Worm (Caenorhabditis elegans): ENCODE data around the gene F39F10.4.
A peak's percentile ranks its signal among the peaks of the same experiment; 100 is the strongest.
"Not testable (repeated sequence)": the region's sequence is repeated elsewhere in the genome, so short reads cannot be mapped to it uniquely, and the experiment has no call there.

The F39F10.4 gene

DNA sequence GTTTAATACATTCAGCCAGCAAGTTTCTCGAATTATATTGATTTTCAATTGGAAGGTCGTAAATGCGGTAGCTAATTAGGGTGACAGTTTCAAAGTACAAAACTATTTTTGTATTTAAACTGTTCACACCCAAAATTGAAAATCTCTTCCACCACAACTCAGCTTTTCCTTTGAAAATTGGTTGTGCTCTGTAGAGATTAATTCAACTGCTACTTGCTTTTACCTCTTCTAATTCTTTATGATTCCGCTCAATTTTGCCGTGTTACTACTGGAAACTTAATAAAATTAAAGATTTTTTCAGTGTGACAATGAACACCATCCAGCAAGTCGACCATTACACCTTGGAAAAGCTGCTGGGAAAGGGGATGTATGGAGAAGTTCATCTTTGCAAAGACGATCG is 11.8 kb downstream of the F39F10.4 start, which contains the start of gene F39F10.3 (continued):
- TF ChIP-seq nhr-120 (GFP tag; IDR thresholded peaks at IDR 0.05) (no peak), zim-3 (tag; optimal IDR thresholded peaks at IDR 0.05) (no peak), egl-18 (GFP tag; IDR thresholded peaks at IDR 0.05) (no peak)

DNA sequence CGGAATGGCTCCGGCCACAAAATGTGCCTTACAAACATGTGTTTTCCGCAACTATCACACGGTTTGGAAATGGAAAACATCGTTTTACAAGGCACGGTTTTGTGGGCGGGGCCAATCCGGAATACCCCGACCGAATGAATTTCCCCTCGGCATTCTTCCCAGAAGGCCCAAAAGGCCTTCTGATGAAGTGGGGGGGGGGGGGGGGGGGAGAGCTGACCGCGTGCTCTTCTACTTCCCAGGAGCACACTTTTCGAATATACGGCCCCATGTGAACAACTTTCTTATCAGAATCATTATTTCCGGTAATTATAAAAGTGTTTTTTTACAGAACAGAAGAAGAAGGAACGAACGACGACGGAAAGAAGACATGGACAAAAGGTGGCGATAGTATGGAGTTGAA is 19.4 kb downstream of the F39F10.4 start:
- 0 out of 2 replicates have a peak, but pooled peaks have one; percentile 70 for TF ChIP-seq aptf-2 (GFP tag; conservative IDR thresholded peaks at IDR 0.05)
- TF ChIP-seq zfh-2 (GFP tag; conservative IDR thresholded peaks at IDR 0.05): 0 out of 2 replicates have a peak, but pooled peaks have one; percentile 11
- TF ChIP-seq lir-1 (GFP tag; conservative IDR thresholded peaks at IDR 0.05): no peak
- TF ChIP-seq egrh-3 (GFP tag; IDR thresholded peaks at IDR 0.05): peak; percentile 64; the same call in 1 of the 2 replicates

DNA sequence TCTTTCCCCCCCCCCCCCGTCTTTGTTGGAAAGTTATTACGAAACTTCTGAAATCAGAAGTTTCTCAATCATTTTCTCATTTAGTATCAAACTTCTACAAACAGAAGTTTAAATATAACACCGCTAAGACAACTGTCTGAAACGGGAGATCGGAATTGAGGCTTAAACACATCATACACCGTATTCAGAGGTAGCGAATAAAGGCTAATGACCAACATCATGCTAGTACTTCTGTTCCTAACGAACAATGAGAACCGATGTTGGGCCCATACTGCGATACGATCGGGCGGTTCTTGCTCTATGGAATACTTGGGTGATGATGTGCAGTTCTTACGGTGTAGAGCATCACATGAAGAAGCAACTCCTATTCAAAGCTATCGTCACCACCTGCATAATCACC is 20.1 kb downstream of the F39F10.4 start, which contains the start of gene Y13C8A.1:
Y13C8A.1 (plus strand) TSS at position 301 of the 400 bp plus-strand sequence.
- not testable (repeated sequence) for TF ChIP-seq unc-62 (GFP tag; optimal IDR thresholded peaks at IDR 0.05); egl-18 (GFP tag; IDR thresholded peaks at IDR 0.05); dox-1 (GFP tag; IDR thresholded peaks at IDR 0.05)

DNA sequence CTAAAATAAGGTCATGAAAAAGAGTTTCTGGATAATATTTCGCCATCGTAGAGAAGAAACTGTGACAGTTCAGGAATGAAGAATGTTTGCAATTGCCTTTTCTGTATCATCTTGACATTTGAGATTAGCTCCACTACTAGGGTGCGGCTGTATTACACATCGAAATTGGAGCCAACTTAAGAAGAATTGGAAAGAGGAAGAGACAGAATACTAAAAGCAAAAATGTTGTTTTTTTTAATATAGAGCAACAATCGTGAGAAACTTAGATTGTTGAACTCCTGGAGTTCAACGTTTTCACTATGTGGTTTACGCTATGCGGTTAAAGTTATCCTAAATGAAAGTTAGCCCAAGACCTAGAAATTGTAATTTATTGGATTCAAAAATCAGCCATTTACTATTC is 23.1 kb downstream of the F39F10.4 start, which contains the start of gene acs-9:
acs-9 (minus strand) TSS at position 101 of the 400 bp plus-strand sequence.
- TF ChIP-seq ekl-4 (GFP tag; IDR thresholded peaks at IDR 0.05) (no peak), ztf-18 (tag; optimal IDR thresholded peaks at IDR 0.05) (no peak), cebp-2 (GFP tag; IDR thresholded peaks at IDR 0.05) (no peak), ceh-91 (GFP tag; IDR thresholded peaks at IDR 0.05) (no peak), B0336.3 (GFP tag; IDR thresholded peaks at IDR 0.05) (no peak), lin-26 (GFP tag; IDR thresholded peaks at IDR 0.05) (no peak), K12H6.12 (tag; optimal IDR thresholded peaks at IDR 0.05) (no peak), Y53F4B.3 (GFP tag; IDR thresholded peaks at IDR 0.05) (no peak), hlh-12 (tag; optimal IDR thresholded peaks at IDR 0.05) (no peak), mes-4 (tag; optimal IDR thresholded peaks at IDR 0.05) (no peak)

DNA sequence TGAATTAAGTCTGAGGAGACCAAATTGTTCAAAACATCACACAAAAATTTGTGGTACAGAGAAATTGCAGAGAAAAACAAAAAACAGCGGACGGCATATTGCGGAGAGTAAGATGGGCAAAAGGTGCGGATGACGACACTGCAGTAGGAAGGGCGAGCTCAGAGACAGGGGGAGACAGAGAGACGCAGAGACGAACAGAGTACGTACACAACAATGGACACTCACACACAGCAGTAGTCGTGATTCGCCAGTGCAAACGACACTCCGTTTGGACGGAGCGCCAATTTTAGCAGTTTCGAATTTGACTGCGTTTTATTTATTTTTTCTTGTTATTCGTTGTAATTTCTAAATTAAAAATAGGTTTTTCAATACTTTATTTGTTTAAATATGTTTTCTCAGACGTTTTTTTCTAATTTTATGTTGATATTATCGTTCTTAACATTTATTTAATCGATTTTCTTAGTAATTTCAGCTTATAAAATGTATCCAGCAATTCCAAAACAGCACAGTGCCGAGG is 31.0 kb downstream of the F39F10.4 start, which contains the start of gene T20F7.1:
T20F7.1 (plus strand) TSS at position 467 of the 517 bp plus-strand sequence.
- peak; percentile 59 for TF ChIP-seq dox-1 (GFP tag; IDR thresholded peaks at IDR 0.05)
- TF ChIP-seq lsy-27 (tag; optimal IDR thresholded peaks at IDR 0.05; ENCODE audit: borderline replicate concordance, insufficient read depth): no peak
- no peak for TF ChIP-seq snpc-4 (GFP tag; optimal IDR thresholded peaks at IDR 0.05)
- TF ChIP-seq snpc-4 (tag; optimal IDR thresholded peaks at IDR 0.05): peak in 3 of 4 experiments; percentile 1 to 52 (median 13)
- peak; percentile 17 for TF ChIP-seq ztf-26 (tag; optimal IDR thresholded peaks at IDR 0.05)
- TF ChIP-seq K12H6.12 (tag; optimal IDR thresholded peaks at IDR 0.05): peak; percentile 66
- TF ChIP-seq F23B12.7 (tag; optimal IDR thresholded peaks at IDR 0.05; ENCODE audit: insufficient read depth): peak; percentile 31
- TF ChIP-seq atf-7 (tag; optimal IDR thresholded peaks at IDR 0.05): peak; percentile 11
- no peak for TF ChIP-seq ztf-22 (GFP tag; optimal IDR thresholded peaks at IDR 0.05)
- peak; percentile 51 for TF ChIP-seq attf-5 (GFP tag; optimal IDR thresholded peaks at IDR 0.05)
- peak; percentile 35 for TF ChIP-seq unc-62 (GFP tag; optimal IDR thresholded peaks at IDR 0.05)
- peak; percentile 18; the same call in 1 of the 2 replicates for TF ChIP-seq rcor-1 (GFP tag; IDR thresholded peaks at IDR 0.05)
- TF ChIP-seq C06A6.2 (GFP tag; conservative IDR thresholded peaks at IDR 0.05): no peak
- TF ChIP-seq lin-26 (GFP tag; IDR thresholded peaks at IDR 0.05): peak; percentile 65; the same call in 1 of the 2 replicates
- TF ChIP-seq nhr-80 (tag; optimal IDR thresholded peaks at IDR 0.05): peak; percentile 75
- peak; percentile 31 for TF ChIP-seq ZK185.1 (tag; optimal IDR thresholded peaks at IDR 0.05; ENCODE audit: poor library complexity, severe bottlenecking)
- TF ChIP-seq ceh-27 (GFP tag; optimal IDR thresholded peaks at IDR 0.05): peak; percentile 74
- TF ChIP-seq hmg-1.2 (GFP tag; IDR thresholded peaks at IDR 0.05): peak; percentile 87
- peak; percentile 58; the same call in 1 of the 2 replicates for TF ChIP-seq zfh-2 (GFP tag; conservative IDR thresholded peaks at IDR 0.05)
- TF ChIP-seq hsf-1 (GFP tag; IDR thresholded peaks at IDR 0.05): no peak
- peak; percentile 95 for TF ChIP-seq attf-3 (GFP tag; conservative IDR thresholded peaks at IDR 0.05)
- no peak; the same call in 1 of the 2 replicates for TF ChIP-seq mcd-1 (GFP tag; IDR thresholded peaks at IDR 0.05)

Data from whole organism, young adult.